Worm (Caenorhabditis elegans) whole organism, early embryonic: ENCODE data around the gene gsnl-1.

Experiments used
- aly-1 ChIP-seq: sonication (generic microtip); optimal IDR thresholded peaks from 2 replicates; lab custom pipeline; 2016; ENCODE audit warnings: missing genetic modification characterization, missing compliant biosample characterization
- ama-1 ChIP-seq: fragments of 150-350 bp; optimal IDR thresholded peaks from 2 replicates; lab custom pipeline; 2014
- flt-1 ChIP-seq: fragments of 200-800 bp; sonication (Bioruptor generic); IDR thresholded peaks from 2 replicates; pipeline ENCODE4 v1.3.6; 2022; ENCODE audit warnings: missing genetic modification characterization, missing compliant biosample characterization
- pes-1 ChIP-seq: fragments of 200-800 bp; sonication (Bioruptor generic); IDR thresholded peaks from 2 replicates; pipeline ENCODE4 v1.3.6; 2022; ENCODE audit warnings: missing genetic modification reagents, missing genetic modification characterization, missing compliant biosample characterization
- tbx-37 ChIP-seq: fragments of 200-800 bp; sonication (Bioruptor generic); conservative IDR thresholded peaks from 2 replicates; pipeline ENCODE4 v1.3.6; 2022; ENCODE audit warnings: missing genetic modification reagents, missing genetic modification characterization, missing compliant biosample characterization

DNA sequence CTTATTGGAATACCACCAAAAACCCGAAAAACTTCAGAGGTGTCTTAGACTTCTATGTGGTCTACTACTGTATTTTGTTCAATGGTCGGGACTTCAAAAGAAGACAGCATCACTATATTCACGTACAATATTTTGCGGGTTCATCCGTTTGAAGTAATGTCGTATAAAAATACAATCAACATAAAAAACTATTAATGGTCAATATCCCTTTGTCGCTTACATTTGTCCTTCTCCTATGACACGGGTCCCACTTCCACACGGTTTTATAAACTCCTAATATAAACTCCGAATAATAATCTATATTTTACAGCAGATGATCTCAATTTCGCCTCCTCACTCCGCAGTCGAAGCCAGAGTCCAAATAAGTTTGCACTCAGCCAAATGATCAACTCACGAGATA, 39.3 kb upstream of the gsnl-1 start:
- TF ChIP-seq aly-1 (tag; lab: Kevin White, UChicago), result no peak
- TF ChIP-seq tbx-37, result no peak
- no peak for TF ChIP-seq pes-1
- no peak for TF ChIP-seq flt-1 (GFP tag; lab: Robert Waterston, UW)
- TF ChIP-seq ama-1 (lab: Kevin White, UChicago), result no peak
